Worm (Caenorhabditis elegans): Measurements from ENCODE around the gene Y57A10C.8.

Y57A10C.8 gene

DNA sequence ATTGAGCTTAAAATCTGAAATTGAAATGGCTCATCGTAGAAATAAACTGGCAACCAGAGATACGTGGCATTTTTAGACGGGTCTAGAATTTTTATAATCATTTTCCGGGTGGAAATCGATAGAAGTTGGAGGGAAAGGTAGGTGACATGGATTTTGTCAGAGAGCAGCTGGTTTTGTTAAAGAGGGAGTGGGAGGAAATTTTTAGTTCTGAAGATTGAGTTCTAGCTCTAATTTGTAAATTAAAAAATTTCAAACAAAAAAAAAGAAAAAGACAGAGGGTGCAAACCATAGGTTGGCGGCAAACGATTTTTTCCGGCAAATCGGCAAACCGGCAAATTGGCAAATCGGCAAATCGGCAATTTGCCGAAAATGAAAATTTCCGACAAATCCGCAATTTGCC is 27.0 kb upstream of the Y57A10C.8 start, which contains the start of gene sre-32:
sre-32 (minus strand) TSS at position 101 of the 400 bp plus-strand sequence.
- TF ChIP-seq K09A11.1 (tag; optimal IDR thresholded peaks at IDR 0.05; ENCODE audit: insufficient read depth) (no peak), rnt-1 (tag; optimal IDR thresholded peaks at IDR 0.05) (no peak), hlh-13 (GFP tag; optimal IDR thresholded peaks at IDR 0.05) (no peak), ceh-2 (tag; optimal IDR thresholded peaks at IDR 0.05) (no peak), ceh-45 (GFP tag; IDR thresholded peaks at IDR 0.05) (no peak), ceh-24 (tag; optimal IDR thresholded peaks at IDR 0.05) (no peak), unc-42 (tag; optimal IDR thresholded peaks at IDR 0.05) (no peak), T23F11.4 (GFP tag; optimal IDR thresholded peaks at IDR 0.05) (no peak), fkh-10 (GFP tag; optimal IDR thresholded peaks at IDR 0.05) (no peak), ceh-22 (tag; optimal IDR thresholded peaks at IDR 0.05) (no peak), ceh-14 (tag; optimal IDR thresholded peaks at IDR 0.05) (no peak)

ce11 chrII:12452754-12453352 is 23.2 kb upstream of the Y57A10C.8 start, which contains the start of the genes sre-35 and sre-33:
TSS of gene sre-35 (minus strand) at chrII:12452854.
TSS of gene sre-33 (plus strand) at chrII:12453302.
- TF ChIP-seq C38D4.7 (GFP tag; optimal IDR thresholded peaks at IDR 0.05) (no peak), hlh-6 (tag; optimal IDR thresholded peaks at IDR 0.05) (no peak), ceh-48 (tag; optimal IDR thresholded peaks at IDR 0.05) (no peak), fkh-10 (GFP tag; optimal IDR thresholded peaks at IDR 0.05) (no peak), hlh-15 (tag; optimal IDR thresholded peaks at IDR 0.05) (no peak), ceh-19 (GFP tag; optimal IDR thresholded peaks at IDR 0.05) (no peak), tbx-7 (tag; optimal IDR thresholded peaks at IDR 0.05) (no peak)

- TF ChIP-seq ztf-16 (tag; optimal IDR thresholded peaks at IDR 0.05) (no peak), fax-1 (tag; optimal IDR thresholded peaks at IDR 0.05) (no peak), ceh-14 (tag; optimal IDR thresholded peaks at IDR 0.05) (no peak), fkh-6 (tag; optimal IDR thresholded peaks at IDR 0.05) (no peak), ceh-18 (tag; optimal IDR thresholded peaks at IDR 0.05) (no peak), ahr-1 (tag; optimal IDR thresholded peaks at IDR 0.05) (no peak), ref-2 (tag; optimal IDR thresholded peaks at IDR 0.05) (no peak), ets-4 (tag; optimal IDR thresholded peaks at IDR 0.05) (no peak), ceh-45 (GFP tag; IDR thresholded peaks at IDR 0.05) (no peak)
Measured at ce11 chrII:12449849-12450248, 20.2 kb upstream of the Y57A10C.8 start, which contains the start of gene sre-34. TSS of gene sre-34 (plus strand) at chrII:12450149.

DNA sequence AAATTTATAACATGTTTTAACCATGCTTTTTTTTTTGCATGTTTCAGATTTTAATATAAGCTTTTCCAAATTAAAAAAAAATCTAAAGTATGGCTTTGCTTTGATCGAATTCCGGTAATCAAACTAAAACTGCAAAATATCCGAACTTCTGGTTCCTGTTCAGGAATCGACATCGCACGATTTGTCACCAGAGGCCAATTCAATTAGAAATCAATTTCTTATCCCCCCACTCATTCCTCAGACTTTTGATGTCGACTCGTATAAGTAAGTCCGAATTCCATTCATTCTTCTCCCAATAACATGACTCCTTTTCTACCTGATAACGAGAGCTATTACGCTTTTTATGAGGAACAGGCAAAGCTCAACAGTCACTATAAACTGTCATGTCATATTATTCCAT is 18.6 kb upstream of the Y57A10C.8 start, which contains the start of gene srh-27:
srh-27 (plus strand) TSS at position 301 of the 400 bp plus-strand sequence.
- no peak for TF ChIP-seq ceh-31 (tag; optimal IDR thresholded peaks at IDR 0.05)
- no peak for TF ChIP-seq sdc-2 (tag; optimal IDR thresholded peaks at IDR 0.05)
- TF ChIP-seq syd-9 (tag; optimal IDR thresholded peaks at IDR 0.05) = no peak
- TF ChIP-seq tbx-2 (tag; optimal IDR thresholded peaks at IDR 0.05) = no peak
- TF ChIP-seq ceh-2 (tag; optimal IDR thresholded peaks at IDR 0.05) = no peak
- no peak for TF ChIP-seq fkh-6 (tag; optimal IDR thresholded peaks at IDR 0.05)
- no peak for TF ChIP-seq K09A11.1 (tag; optimal IDR thresholded peaks at IDR 0.05; ENCODE audit: insufficient read depth)
- TF ChIP-seq npax-4 (tag; optimal IDR thresholded peaks at IDR 0.05) = no peak
- TF ChIP-seq rnt-1 (tag; optimal IDR thresholded peaks at IDR 0.05) = no peak
- no peak for TF ChIP-seq F13H6.1 (tag; optimal IDR thresholded peaks at IDR 0.05)
- no peak for TF ChIP-seq hlh-13 (GFP tag; optimal IDR thresholded peaks at IDR 0.05)
- TF ChIP-seq pag-3 (tag; optimal IDR thresholded peaks at IDR 0.05; ENCODE audit: borderline replicate concordance) = no peak
- no peak for TF ChIP-seq ets-4 (tag; optimal IDR thresholded peaks at IDR 0.05)
- no peak for TF ChIP-seq hlh-8 (tag; optimal IDR thresholded peaks at IDR 0.05)
- no peak for TF ChIP-seq ceh-45 (GFP tag; IDR thresholded peaks at IDR 0.05)
- TF ChIP-seq pros-1 (tag; optimal IDR thresholded peaks at IDR 0.05) = no peak
- TF ChIP-seq ztf-16 (tag; optimal IDR thresholded peaks at IDR 0.05) = no peak
- no peak for TF ChIP-seq sox-4 (tag; optimal IDR thresholded peaks at IDR 0.05)
- no peak for TF ChIP-seq tbx-7 (tag; optimal IDR thresholded peaks at IDR 0.05)

All from whole organism, late embryonic.